Fruit fly (Drosophila melanogaster) whole organism, prepupa: ENCODE data around the gene Nmdar2.

Source experiments
- CG11902 ChIP-seq: fragments of 200-800 bp; sonication (Bioruptor generic); optimal IDR thresholded peaks from 3 replicates; lab custom pipeline; 2016; ENCODE audit warnings: missing biosample characterization, missing genetic modification characterization
- CG6792 ChIP-seq: fragments of 200-800 bp; sonication (Bioruptor generic); optimal IDR thresholded peaks from 3 replicates; lab custom pipeline; 2016; ENCODE audit warnings: missing biosample characterization, missing genetic modification characterization
- Lpt ChIP-seq: fragments of 200-800 bp; sonication (Bioruptor generic); optimal IDR thresholded peaks from 3 replicates; lab custom pipeline; 2016; ENCODE audit warnings: missing biosample characterization, missing genetic modification characterization
- fd59A ChIP-seq: fragments of 200-800 bp; sonication (Bioruptor generic); optimal IDR thresholded peaks from 2 replicates; lab custom pipeline; 2017; ENCODE audit warnings: missing biosample characterization, mild to moderate bottlenecking, missing genetic modification characterization, missing genetic modification reagents

DNA sequence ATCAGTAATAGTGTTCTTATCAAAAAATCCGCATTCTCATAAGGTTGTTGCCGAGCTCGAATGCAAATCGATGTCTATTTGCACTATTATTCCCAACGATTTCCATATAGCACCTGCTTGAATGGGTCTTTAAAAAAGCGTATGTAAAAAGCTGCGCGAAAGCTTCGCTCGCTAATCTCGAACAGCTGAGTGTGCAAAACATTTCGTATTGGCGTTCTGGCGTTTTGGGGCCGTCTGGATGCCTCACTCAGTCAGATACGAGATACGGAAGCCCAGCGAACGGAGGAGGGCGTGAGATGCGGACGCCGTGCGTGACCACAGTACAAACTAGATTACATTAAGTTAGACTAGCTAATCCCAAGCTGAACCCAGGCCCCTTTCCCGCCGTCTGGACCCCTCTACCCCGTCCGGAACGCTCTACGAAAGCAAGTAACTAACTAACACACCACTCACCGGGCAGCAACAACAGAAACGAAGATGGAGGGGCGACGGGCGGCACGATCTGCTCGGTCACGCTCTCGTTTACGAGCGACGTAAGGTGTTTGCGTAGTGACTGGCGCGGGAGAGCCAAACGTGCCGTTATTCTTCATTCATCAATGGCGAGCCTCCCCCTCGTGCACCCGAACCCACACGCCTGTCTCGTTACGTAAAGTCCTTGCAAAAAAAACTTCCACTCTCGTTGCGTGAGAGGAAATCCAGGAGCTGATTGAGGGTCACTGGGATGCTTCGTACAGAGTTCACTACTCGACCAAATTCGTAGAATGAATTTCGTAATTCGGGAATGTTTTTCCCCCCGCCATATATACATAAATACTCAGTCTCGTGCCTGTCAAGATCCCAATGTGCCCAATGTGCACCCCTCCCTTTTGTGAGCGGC lies 40.9 kb downstream of the Nmdar2 start:
- TF ChIP-seq Lpt (GFP tag; lab: Kevin White, UChicago) (no peak), CG6792 (GFP tag; lab: Kevin White, UChicago) (no peak), CG11902 (no peak), fd59A (GFP tag; lab: Kevin White, UChicago) (no peak)
